Fruit fly (Drosophila melanogaster): ENCODE results near the gene CG33252.

The CG33252 gene

dm6 chrX:16936689-16937088 lies 39.7 kb upstream of the CG33252 start:
- TF ChIP-seq zen2 (GFP tag; IDR thresholded peaks at IDR 0.05; ENCODE audit: partially characterized antibody) (no peak), amos (GFP tag; IDR thresholded peaks at IDR 0.05; ENCODE audit: partially characterized antibody) (peak; percentile 16; the same call in 1 of the 2 replicates), Dek (tag; optimal IDR thresholded peaks at IDR 0.05) (no peak), hbn (GFP tag; IDR thresholded peaks at IDR 0.05; ENCODE audit: partially characterized antibody) (0 out of 2 replicates have a peak, but pooled peaks have one; percentile 27), gce (GFP tag; IDR thresholded peaks at IDR 0.05) (no peak), CG10431 (GFP tag; optimal IDR thresholded peaks at IDR 0.05) (no peak), CG15514 (GFP tag; optimal IDR thresholded peaks at IDR 0.05) (no peak), Bgb (GFP tag; IDR thresholded peaks at IDR 0.05; ENCODE audit: partially characterized antibody) (peak; percentile 45; the same call in 1 of the 2 replicates), mld (GFP tag; IDR thresholded peaks at IDR 0.05; ENCODE audit: partially characterized antibody) (peak; percentile 53; the same call in 1 of the 3 replicates), yki (optimal IDR thresholded peaks at IDR 0.05) (no peak), sna (GFP tag; IDR thresholded peaks at IDR 0.05; ENCODE audit: partially characterized antibody) (peak; percentile 31; the same call in 1 of the 2 replicates), NC2β (GFP tag; optimal IDR thresholded peaks at IDR 0.05) (no peak), knrl (GFP tag; IDR thresholded peaks at IDR 0.05; ENCODE audit: partially characterized antibody) (peak; percentile 38; the same call in 2 of the 3 replicates), CG32767 (GFP tag; IDR thresholded peaks at IDR 0.05) (no peak), scrt (GFP tag; optimal IDR thresholded peaks at IDR 0.05) (no peak), CG31224 (GFP tag; IDR thresholded peaks at IDR 0.05) (no peak), Hr51 (GFP tag; optimal IDR thresholded peaks at IDR 0.05) (no peak), fd3F (GFP tag; optimal IDR thresholded peaks at IDR 0.05) (no peak), CG10959 (GFP tag; IDR thresholded peaks at IDR 0.05) (no peak), CG30431 (GFP tag; optimal IDR thresholded peaks at IDR 0.05) (no peak), nerfin-2 (GFP tag; IDR thresholded peaks at IDR 0.05; ENCODE audit: partially characterized antibody) (peak; percentile 63), Sry-δ (GFP tag; optimal IDR thresholded peaks at IDR 0.05) (peak; percentile 34), sens (GFP tag) (no peak), CG3995 (GFP tag; optimal IDR thresholded peaks at IDR 0.05) (no peak), CG10543 (GFP tag; optimal IDR thresholded peaks at IDR 0.05) (no peak), tna (GFP tag; IDR thresholded peaks at IDR 0.05; ENCODE audit: partially characterized antibody) (peak; percentile 39; the same call in 1 of the 2 replicates), vnd (GFP tag; IDR thresholded peaks at IDR 0.05; ENCODE audit: partially characterized antibody) (peak; percentile 43; the same call in 1 of the 3 replicates), CG14860 (GFP tag; IDR thresholded peaks at IDR 0.05; ENCODE audit: partially characterized antibody) (peak; percentile 58; the same call in 2 of the 3 replicates), bbx (GFP tag; IDR thresholded peaks at IDR 0.05; ENCODE audit: partially characterized antibody) (peak; percentile 55), tx (GFP tag; optimal IDR thresholded peaks at IDR 0.05) (no peak), CG6854 (GFP tag; optimal IDR thresholded peaks at IDR 0.05) (no peak), stwl (tag; optimal IDR thresholded peaks at IDR 0.05) (peak; percentile 29), Side (GFP tag; optimal IDR thresholded peaks at IDR 0.05) (no peak), CG31388 (GFP tag; optimal IDR thresholded peaks at IDR 0.05) (no peak), ac (GFP tag; optimal IDR thresholded peaks at IDR 0.05) (no peak), cg (GFP tag; optimal IDR thresholded peaks at IDR 0.05) (no peak), BEAF-32 (GFP tag; optimal IDR thresholded peaks at IDR 0.05) (peak; percentile 52), Dll (GFP tag; IDR thresholded peaks at IDR 0.05; ENCODE audit: partially characterized antibody) (peak; percentile 69), tio (GFP tag; optimal IDR thresholded peaks at IDR 0.05) (no peak), CG8924 (tag; optimal IDR thresholded peaks at IDR 0.05) (no peak), unc-4 (GFP tag; IDR thresholded peaks at IDR 0.05; ENCODE audit: partially characterized antibody) (peak; percentile 57), Pdp1 (GFP tag; optimal IDR thresholded peaks at IDR 0.05) (no peak), Scr (GFP tag; IDR thresholded peaks at IDR 0.05; ENCODE audit: partially characterized antibody) (peak; percentile 61), slp2 (GFP tag; optimal IDR thresholded peaks at IDR 0.05) (no peak), HLH4C (GFP tag; IDR thresholded peaks at IDR 0.05; ENCODE audit: partially characterized antibody) (peak; percentile 64), CG17612 (GFP tag; IDR thresholded peaks at IDR 0.05) (no peak), CG34224 (GFP tag; IDR thresholded peaks at IDR 0.05; ENCODE audit: partially characterized antibody) (peak; percentile 30; the same call in 2 of the 3 replicates), chm (GFP tag; IDR thresholded peaks at IDR 0.05) (no peak)

Measured in whole organism, embryonic.